Worm (Caenorhabditis elegans): ENCODE data around the gene srx-129.

The srx-129 gene

ce11 chrV:13803902-13804301 is 30.1 kb upstream of the srx-129 start, which contains the start of gene swan-2:
TSS of gene swan-2 (minus strand) at chrV:13804281.
- TF ChIP-seq nhr-129 (tag; optimal IDR thresholded peaks at IDR 0.05), result peak; percentile 30
- TF ChIP-seq sma-9 (GFP tag; optimal IDR thresholded peaks at IDR 0.05), result no peak
- no peak for TF ChIP-seq sma-9 (tag; optimal IDR thresholded peaks at IDR 0.05)

- TF ChIP-seq unc-62 (GFP tag; optimal IDR thresholded peaks at IDR 0.05) (no peak), nhr-23 (tag; optimal IDR thresholded peaks at IDR 0.05) (no peak), ceh-82 (tag; optimal IDR thresholded peaks at IDR 0.05) (no peak), lsy-2 (tag; optimal IDR thresholded peaks at IDR 0.05) (peak in 1 of 2 experiments; percentile 35), lin-39 (tag; optimal IDR thresholded peaks at IDR 0.05) (no peak), fos-1 (tag; optimal IDR thresholded peaks at IDR 0.05) (no peak), mab-5 (tag; optimal IDR thresholded peaks at IDR 0.05) (no peak), gmeb-1 (tag; optimal IDR thresholded peaks at IDR 0.05) (no peak), egl-27 (tag; optimal IDR thresholded peaks at IDR 0.05) (no peak), elt-1 (tag; optimal IDR thresholded peaks at IDR 0.05) (no peak), Y55F3AM.14 (GFP tag; optimal IDR thresholded peaks at IDR 0.05) (no peak), alr-1 (tag; optimal IDR thresholded peaks at IDR 0.05) (no peak), elt-3 (tag; optimal IDR thresholded peaks at IDR 0.05) (no peak), ceh-16 (tag; optimal IDR thresholded peaks at IDR 0.05) (no peak), F13H6.1 (tag; optimal IDR thresholded peaks at IDR 0.05) (peak; percentile 27), nhr-6 (tag; optimal IDR thresholded peaks at IDR 0.05) (no peak), sma-3 (GFP tag; optimal IDR thresholded peaks at IDR 0.05) (no peak), blmp-1 (tag; optimal IDR thresholded peaks at IDR 0.05; ENCODE audit: insufficient read depth) (peak; percentile 47), sem-4 (tag; optimal IDR thresholded peaks at IDR 0.05) (peak; percentile 16), dmd-4 (tag; optimal IDR thresholded peaks at IDR 0.05) (no peak), nhr-10 (tag; optimal IDR thresholded peaks at IDR 0.05) (no peak), snpc-4 (tag; optimal IDR thresholded peaks at IDR 0.05) (no peak), unc-55 (GFP tag; optimal IDR thresholded peaks at IDR 0.05) (no peak), ZK546.5 (tag; optimal IDR thresholded peaks at IDR 0.05) (no peak), nhr-12 (tag; optimal IDR thresholded peaks at IDR 0.05) (no peak), skn-1 (tag; optimal IDR thresholded peaks at IDR 0.05) (no peak), aly-2 (tag; optimal IDR thresholded peaks at IDR 0.05) (no peak), nhr-129 (tag; optimal IDR thresholded peaks at IDR 0.05) (peak; percentile 12), ztf-1 (GFP tag; conservative IDR thresholded peaks at IDR 0.05) (no peak), unc-39 (tag; optimal IDR thresholded peaks at IDR 0.05) (no peak), ama-1 (optimal IDR thresholded peaks at IDR 0.05) (no peak), lin-13 (GFP tag; optimal IDR thresholded peaks at IDR 0.05) (no peak), nhr-11 (tag; optimal IDR thresholded peaks at IDR 0.05) (no peak), peb-1 (tag; optimal IDR thresholded peaks at IDR 0.05) (no peak), ztf-4 (tag; optimal IDR thresholded peaks at IDR 0.05) (no peak), zag-1 (tag; optimal IDR thresholded peaks at IDR 0.05) (no peak), nhr-77 (tag; optimal IDR thresholded peaks at IDR 0.05) (no peak), sma-9 (GFP tag; optimal IDR thresholded peaks at IDR 0.05) (peak; percentile 16), sma-9 (tag; optimal IDR thresholded peaks at IDR 0.05) (no peak), crh-2 (tag; optimal IDR thresholded peaks at IDR 0.05) (no peak), mdl-1 (tag; optimal IDR thresholded peaks at IDR 0.05) (no peak), ztf-11 (tag; optimal IDR thresholded peaks at IDR 0.05) (no peak), R02D3.7 (tag; optimal IDR thresholded peaks at IDR 0.05) (no peak), C34F6.9 (tag; optimal IDR thresholded peaks at IDR 0.05) (peak; percentile 3), mbf-1 (tag; optimal IDR thresholded peaks at IDR 0.05) (no peak), lin-11 (tag; optimal IDR thresholded peaks at IDR 0.05) (no peak), nhr-25 (tag; optimal IDR thresholded peaks at IDR 0.05) (no peak), nhr-21 (tag; optimal IDR thresholded peaks at IDR 0.05) (no peak), nhr-237 (tag; optimal IDR thresholded peaks at IDR 0.05) (no peak)
Measured at ce11 chrV:13807232-13807631, 26.8 kb upstream of the srx-129 start, which contains the start of gene swan-1. TSS of gene swan-1 (minus strand) at chrV:13807237.
